Worm (Caenorhabditis elegans): ENCODE results near the gene D2007.1.

D2007.1 gene

DNA sequence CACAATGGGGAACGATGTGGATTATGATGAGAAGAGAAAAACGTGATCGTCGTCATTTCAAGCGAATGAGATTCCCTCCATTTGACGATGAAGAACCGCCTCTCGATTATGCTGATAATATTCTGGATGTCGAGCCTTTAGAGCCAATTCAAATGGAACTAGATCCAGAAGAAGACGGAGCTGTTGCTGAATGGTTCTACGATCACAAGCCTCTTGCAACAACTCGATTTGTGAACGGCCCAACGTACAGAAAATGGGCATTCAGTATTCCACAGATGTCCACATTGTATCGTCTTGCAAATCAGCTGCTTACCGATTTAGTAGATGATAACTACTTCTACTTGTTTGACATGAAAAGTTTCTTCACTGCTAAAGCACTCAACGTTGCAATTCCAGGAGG lies 9.5 kb downstream of the D2007.1 start:
- TF ChIP-seq flt-1 (GFP tag; IDR thresholded peaks at IDR 0.05): no peak
- no peak for TF ChIP-seq tab-1 (GFP tag; IDR thresholded peaks at IDR 0.05)
- TF ChIP-seq ztf-23 (GFP tag; IDR thresholded peaks at IDR 0.05): no peak
- TF ChIP-seq klf-2 (GFP tag; conservative IDR thresholded peaks at IDR 0.05): no peak
- no peak for TF ChIP-seq cog-1 (tag; optimal IDR thresholded peaks at IDR 0.05)
- TF ChIP-seq ztf-29 (GFP tag; IDR thresholded peaks at IDR 0.05): no peak

DNA sequence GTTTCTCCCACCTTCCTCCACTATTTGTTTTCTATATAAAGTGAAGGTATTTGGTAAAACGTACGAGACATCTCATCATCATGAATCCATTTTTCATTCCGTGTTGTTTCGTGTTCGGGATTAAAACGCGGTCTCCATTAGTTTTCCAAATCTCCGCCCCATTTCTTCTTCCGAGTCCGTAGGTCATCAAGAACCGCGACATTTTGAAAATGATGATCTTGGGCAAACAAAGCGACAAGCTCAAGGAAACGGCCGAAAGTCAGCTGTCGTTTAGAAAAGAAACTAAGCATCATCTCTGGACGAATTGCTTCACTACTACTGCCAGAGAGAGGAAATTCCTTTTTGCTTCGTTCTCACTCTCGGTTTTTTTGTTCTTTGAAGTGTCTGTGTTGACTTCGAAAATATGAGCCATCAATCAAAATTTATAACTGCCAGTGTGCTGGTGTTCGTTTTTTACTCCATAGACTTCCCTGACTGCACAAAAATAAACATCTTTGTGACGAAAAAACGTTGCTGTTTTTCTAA lies 17.4 kb downstream of the D2007.1 start:
- TF ChIP-seq klf-2 (GFP tag; conservative IDR thresholded peaks at IDR 0.05) (no peak), ztf-23 (GFP tag; IDR thresholded peaks at IDR 0.05) (no peak), ref-1 (GFP tag; conservative IDR thresholded peaks at IDR 0.05) (no peak), T22C8.4 (GFP tag; IDR thresholded peaks at IDR 0.05) (no peak), ztf-29 (GFP tag; IDR thresholded peaks at IDR 0.05) (no peak), med-1 (GFP tag; optimal IDR thresholded peaks at IDR 0.05; ENCODE audit: insufficient read depth) (no peak), cog-1 (tag; optimal IDR thresholded peaks at IDR 0.05) (no peak), tab-1 (GFP tag; IDR thresholded peaks at IDR 0.05) (no peak), flt-1 (GFP tag; IDR thresholded peaks at IDR 0.05) (no peak)

DNA sequence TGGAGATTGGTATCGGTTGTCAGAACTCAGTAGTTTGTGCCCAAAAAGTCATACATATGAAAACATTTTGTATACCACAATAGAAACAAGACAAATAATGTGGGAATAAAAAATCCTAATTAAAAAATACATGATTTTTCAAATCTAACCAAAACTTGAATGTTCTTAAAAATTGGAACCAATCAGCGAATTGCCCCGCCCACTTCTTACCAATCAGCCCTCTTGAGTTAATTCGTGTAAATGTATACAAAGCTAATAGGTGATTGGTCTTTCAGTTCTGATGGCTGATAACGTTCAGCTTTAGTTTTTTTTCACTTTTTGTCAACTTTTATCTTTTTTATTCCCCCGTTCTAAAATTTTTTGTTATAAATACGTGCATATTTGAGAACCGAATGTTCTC lies 20.0 kb downstream of the D2007.1 start:
- TF ChIP-seq flt-1 (GFP tag; IDR thresholded peaks at IDR 0.05): no peak
- no peak for TF ChIP-seq ref-1 (GFP tag; conservative IDR thresholded peaks at IDR 0.05)
- no peak for TF ChIP-seq klf-2 (GFP tag; conservative IDR thresholded peaks at IDR 0.05)
- no peak for TF ChIP-seq ztf-23 (GFP tag; IDR thresholded peaks at IDR 0.05)
- no peak for TF ChIP-seq cog-1 (tag; optimal IDR thresholded peaks at IDR 0.05)
- no peak for TF ChIP-seq tab-1 (GFP tag; IDR thresholded peaks at IDR 0.05)
- no peak for TF ChIP-seq T22C8.4 (GFP tag; IDR thresholded peaks at IDR 0.05)
- no peak for TF ChIP-seq med-1 (GFP tag; optimal IDR thresholded peaks at IDR 0.05; ENCODE audit: insufficient read depth)
- no peak for TF ChIP-seq ztf-29 (GFP tag; IDR thresholded peaks at IDR 0.05)

DNA sequence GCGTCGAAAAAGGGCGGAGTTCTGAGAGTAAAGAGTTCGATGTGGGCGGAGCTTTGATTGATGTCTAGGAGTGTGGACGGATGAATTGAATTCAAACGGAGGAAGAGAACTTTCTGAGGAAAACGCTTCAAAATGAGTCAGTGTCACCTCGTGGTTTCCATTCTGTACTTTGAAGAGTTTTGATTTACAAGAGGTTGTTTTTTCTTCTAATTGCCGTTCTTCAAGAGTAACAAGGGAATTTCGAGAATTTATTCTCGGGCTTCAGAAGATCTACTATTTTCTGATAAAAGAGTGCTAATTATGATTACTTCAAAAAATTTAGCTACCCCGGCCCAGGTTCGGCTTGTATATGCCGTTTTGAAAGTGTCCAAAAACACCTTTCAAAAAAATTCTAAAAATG lies 21.0 kb downstream of the D2007.1 start, which contains the start of gene C50C3.12:
C50C3.12 (plus strand) TSS at position 301 of the 400 bp plus-strand sequence.
- TF ChIP-seq tab-1 (GFP tag; IDR thresholded peaks at IDR 0.05) (no peak), med-1 (GFP tag; optimal IDR thresholded peaks at IDR 0.05; ENCODE audit: insufficient read depth) (no peak), ztf-23 (GFP tag; IDR thresholded peaks at IDR 0.05) (no peak), cog-1 (tag; optimal IDR thresholded peaks at IDR 0.05) (no peak), ztf-29 (GFP tag; IDR thresholded peaks at IDR 0.05) (no peak), T22C8.4 (GFP tag; IDR thresholded peaks at IDR 0.05) (no peak), ref-1 (GFP tag; conservative IDR thresholded peaks at IDR 0.05) (no peak)

DNA sequence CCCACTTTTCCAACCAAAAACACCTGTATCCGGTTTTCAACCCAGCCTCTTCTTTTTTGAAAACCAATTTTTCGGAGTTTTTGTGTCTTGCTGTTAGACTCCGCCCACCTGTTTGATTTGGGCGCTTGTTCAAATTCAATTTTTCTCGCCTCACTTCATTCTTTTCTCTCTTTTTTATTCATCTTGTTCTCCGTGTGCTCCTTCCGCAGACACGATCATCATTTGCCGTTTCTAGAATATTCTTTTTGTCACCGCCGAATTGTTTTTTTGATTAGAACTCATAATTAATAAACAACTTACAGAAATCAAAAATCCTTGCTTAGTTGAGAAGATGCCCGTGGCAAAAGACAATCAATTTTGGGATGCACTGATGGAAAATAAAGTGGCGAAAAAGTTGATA lies 23.7 kb downstream of the D2007.1 start, which contains the start of gene C50C3.5:
C50C3.5 (plus strand) TSS at position 301 of the 400 bp plus-strand sequence.
- no peak for TF ChIP-seq ztf-23 (GFP tag; IDR thresholded peaks at IDR 0.05)
- TF ChIP-seq klf-2 (GFP tag; conservative IDR thresholded peaks at IDR 0.05): no peak
- TF ChIP-seq cog-1 (tag; optimal IDR thresholded peaks at IDR 0.05): no peak
- no peak for TF ChIP-seq ref-1 (GFP tag; conservative IDR thresholded peaks at IDR 0.05)
- TF ChIP-seq T22C8.4 (GFP tag; IDR thresholded peaks at IDR 0.05): no peak
- no peak for TF ChIP-seq med-1 (GFP tag; optimal IDR thresholded peaks at IDR 0.05; ENCODE audit: insufficient read depth)
- no peak for TF ChIP-seq flt-1 (GFP tag; IDR thresholded peaks at IDR 0.05)
- TF ChIP-seq tab-1 (GFP tag; IDR thresholded peaks at IDR 0.05): no peak
- TF ChIP-seq ztf-29 (GFP tag; IDR thresholded peaks at IDR 0.05): no peak

DNA sequence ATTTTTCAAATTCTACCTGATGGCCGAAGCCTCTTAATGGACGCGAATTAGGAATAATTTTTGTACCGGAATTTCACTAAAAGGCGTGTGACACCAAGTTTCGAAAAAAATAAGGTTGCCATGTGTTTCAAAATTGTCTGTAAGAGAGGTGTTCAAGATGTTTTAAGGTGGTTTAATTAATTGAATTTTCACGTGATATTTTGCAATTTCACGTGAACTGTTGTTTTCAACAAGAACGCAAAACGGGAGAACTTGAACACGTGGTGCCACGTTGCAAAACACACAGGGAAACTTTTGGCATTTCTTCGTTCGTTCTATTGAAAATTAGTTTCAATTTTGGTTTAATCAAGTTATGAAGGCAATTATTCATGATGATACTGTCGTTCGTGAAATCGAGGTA lies 26.3 kb downstream of the D2007.1 start, which contains the start of gene spc-2:
spc-2 (plus strand) TSS at position 301 of the 400 bp plus-strand sequence.
- no peak for TF ChIP-seq flt-1 (GFP tag; IDR thresholded peaks at IDR 0.05)
- no peak for TF ChIP-seq klf-2 (GFP tag; conservative IDR thresholded peaks at IDR 0.05)
- TF ChIP-seq tab-1 (GFP tag; IDR thresholded peaks at IDR 0.05): no peak
- no peak for TF ChIP-seq T22C8.4 (GFP tag; IDR thresholded peaks at IDR 0.05)
- no peak for TF ChIP-seq ztf-29 (GFP tag; IDR thresholded peaks at IDR 0.05)
- TF ChIP-seq ref-1 (GFP tag; conservative IDR thresholded peaks at IDR 0.05): no peak
- TF ChIP-seq cog-1 (tag; optimal IDR thresholded peaks at IDR 0.05): no peak
- no peak for TF ChIP-seq med-1 (GFP tag; optimal IDR thresholded peaks at IDR 0.05; ENCODE audit: insufficient read depth)
- no peak for TF ChIP-seq ztf-23 (GFP tag; IDR thresholded peaks at IDR 0.05)

DNA sequence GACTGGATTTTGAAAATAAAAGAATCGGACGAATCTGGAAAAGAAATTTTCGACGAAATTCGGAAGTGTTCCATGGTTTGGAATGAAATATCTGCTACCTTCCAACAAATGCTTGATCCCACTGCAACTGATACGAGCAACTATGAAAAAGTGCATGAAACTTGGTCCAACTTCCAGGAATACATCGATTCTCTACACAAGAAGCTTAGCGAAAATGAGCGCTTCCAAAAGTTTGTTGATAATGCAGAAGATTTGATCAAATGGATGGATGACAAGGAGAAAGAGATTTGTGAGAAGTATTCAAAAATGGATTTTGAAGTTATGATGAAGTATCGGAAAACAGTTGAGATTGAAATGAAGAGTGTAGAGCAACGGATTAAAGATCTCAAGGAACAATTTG lies 27.3 kb downstream of the D2007.1 start:
- TF ChIP-seq cog-1 (tag; optimal IDR thresholded peaks at IDR 0.05) (no peak), med-1 (GFP tag; optimal IDR thresholded peaks at IDR 0.05; ENCODE audit: insufficient read depth) (no peak), klf-2 (GFP tag; conservative IDR thresholded peaks at IDR 0.05) (no peak), ztf-23 (GFP tag; IDR thresholded peaks at IDR 0.05) (no peak), T22C8.4 (GFP tag; IDR thresholded peaks at IDR 0.05) (no peak), flt-1 (GFP tag; IDR thresholded peaks at IDR 0.05) (no peak), ztf-29 (GFP tag; IDR thresholded peaks at IDR 0.05) (no peak), ref-1 (GFP tag; conservative IDR thresholded peaks at IDR 0.05) (no peak), tab-1 (GFP tag; IDR thresholded peaks at IDR 0.05) (no peak)

DNA sequence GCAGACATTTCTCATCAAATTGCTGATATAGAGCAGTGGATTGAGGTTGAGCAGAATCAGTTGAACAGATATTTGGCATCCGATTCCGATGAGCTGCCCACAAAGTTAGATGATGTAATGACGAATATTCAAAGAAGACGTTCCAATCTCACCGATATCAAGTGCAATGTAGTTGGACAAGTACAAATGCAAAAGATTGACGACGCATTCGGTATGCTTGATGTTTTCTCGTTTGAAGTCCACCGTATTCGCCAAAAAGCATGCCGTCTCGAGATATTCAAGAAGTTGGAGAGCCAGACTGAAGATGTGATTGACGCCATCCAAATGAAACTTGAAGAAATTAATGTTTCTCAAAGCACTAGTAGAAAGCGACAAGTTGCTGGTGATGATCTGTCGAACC lies 29.9 kb downstream of the D2007.1 start:
- TF ChIP-seq ztf-23 (GFP tag; IDR thresholded peaks at IDR 0.05): no peak
- no peak for TF ChIP-seq cog-1 (tag; optimal IDR thresholded peaks at IDR 0.05)
- TF ChIP-seq flt-1 (GFP tag; IDR thresholded peaks at IDR 0.05): no peak

DNA sequence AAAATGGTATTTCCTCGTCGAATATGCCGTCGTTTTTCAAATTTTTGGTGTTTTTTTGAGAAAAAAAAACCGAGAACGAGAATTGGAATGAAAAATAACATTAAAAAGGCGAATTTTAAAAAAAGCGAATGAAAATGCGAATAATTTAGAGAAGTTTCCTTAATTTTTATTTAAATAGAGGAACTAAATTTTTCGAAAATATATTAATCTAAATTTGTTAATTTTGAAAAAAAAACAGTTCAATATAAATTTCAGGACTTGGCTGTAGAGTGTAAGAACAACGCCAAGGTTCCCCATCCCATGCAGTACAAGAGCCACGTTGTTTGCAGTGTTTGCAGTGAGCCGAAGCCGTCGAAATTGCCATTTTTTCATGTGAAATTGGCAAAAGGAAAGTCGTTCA lies 35.2 kb downstream of the D2007.1 start, which contains the start of gene C50C3.19:
C50C3.19 (plus strand) TSS at position 301 of the 400 bp plus-strand sequence.
- TF ChIP-seq tab-1 (GFP tag; IDR thresholded peaks at IDR 0.05): no peak
- TF ChIP-seq T22C8.4 (GFP tag; IDR thresholded peaks at IDR 0.05): no peak
- no peak for TF ChIP-seq flt-1 (GFP tag; IDR thresholded peaks at IDR 0.05)
- no peak for TF ChIP-seq med-1 (GFP tag; optimal IDR thresholded peaks at IDR 0.05; ENCODE audit: insufficient read depth)
- TF ChIP-seq ztf-29 (GFP tag; IDR thresholded peaks at IDR 0.05): no peak
- no peak for TF ChIP-seq ref-1 (GFP tag; conservative IDR thresholded peaks at IDR 0.05)
- TF ChIP-seq klf-2 (GFP tag; conservative IDR thresholded peaks at IDR 0.05): no peak
- TF ChIP-seq cog-1 (tag; optimal IDR thresholded peaks at IDR 0.05): no peak
- no peak for TF ChIP-seq ztf-23 (GFP tag; IDR thresholded peaks at IDR 0.05)

DNA sequence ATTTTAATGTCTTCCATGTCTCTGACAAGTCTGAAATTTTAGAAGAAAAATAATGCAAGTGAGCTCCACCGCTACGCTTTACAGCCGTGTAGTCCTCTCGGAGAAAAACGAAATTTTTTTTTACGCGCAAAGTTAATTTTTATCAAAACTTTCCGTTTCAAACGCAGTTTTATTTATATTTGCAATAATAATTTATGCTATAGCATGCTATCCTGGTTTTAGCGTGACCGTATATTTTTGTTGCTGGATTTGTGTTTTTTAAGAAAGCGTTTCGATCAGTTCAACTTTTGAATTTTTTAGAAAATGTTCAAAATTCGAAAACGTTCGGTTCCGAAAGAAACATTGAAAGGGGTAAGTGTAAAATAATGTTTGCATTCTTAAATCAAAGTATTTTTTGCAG lies 36.4 kb downstream of the D2007.1 start, which contains the start of gene C50C3.1:
C50C3.1 (plus strand) TSS at position 301 of the 400 bp plus-strand sequence.
- TF ChIP-seq cog-1 (tag; optimal IDR thresholded peaks at IDR 0.05): no peak
- TF ChIP-seq T22C8.4 (GFP tag; IDR thresholded peaks at IDR 0.05): no peak
- TF ChIP-seq flt-1 (GFP tag; IDR thresholded peaks at IDR 0.05): no peak
- no peak for TF ChIP-seq ztf-23 (GFP tag; IDR thresholded peaks at IDR 0.05)
- no peak for TF ChIP-seq med-1 (GFP tag; optimal IDR thresholded peaks at IDR 0.05; ENCODE audit: insufficient read depth)
- no peak for TF ChIP-seq ref-1 (GFP tag; conservative IDR thresholded peaks at IDR 0.05)
- no peak for TF ChIP-seq klf-2 (GFP tag; conservative IDR thresholded peaks at IDR 0.05)
- TF ChIP-seq ztf-29 (GFP tag; IDR thresholded peaks at IDR 0.05): no peak
- TF ChIP-seq tab-1 (GFP tag; IDR thresholded peaks at IDR 0.05): no peak

All from whole organism, midembryonic.